Fruit fly (Drosophila melanogaster): ENCODE measurements around the gene CG32318.

DNA sequence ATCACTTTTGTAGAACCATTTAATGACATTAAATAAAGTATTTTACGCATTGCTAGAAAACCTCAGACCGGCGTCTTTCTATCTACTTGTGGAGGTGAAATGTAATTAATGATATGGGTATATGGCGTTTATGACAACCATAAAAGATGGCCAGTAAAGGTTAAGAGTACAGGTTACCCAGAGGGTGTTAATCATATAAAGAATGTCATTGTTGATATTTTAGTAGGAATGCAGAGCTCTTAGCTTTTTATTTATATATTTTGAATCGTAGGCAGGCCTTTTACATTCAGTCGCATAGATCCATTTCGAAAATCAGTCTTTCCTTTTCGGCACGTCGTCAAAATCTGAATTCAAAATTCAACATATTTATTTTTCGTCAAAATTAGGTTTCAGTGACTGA, 3.7 kb upstream of the CG32318 start, which contains the start of gene Bfc:
- no peak for TF ChIP-seq CG15710 (tag; optimal IDR thresholded peaks at IDR 0.05)
- TF ChIP-seq CG13204 (GFP tag; optimal IDR thresholded peaks at IDR 0.05), result no peak
- TF ChIP-seq EcR (GFP tag; optimal IDR thresholded peaks at IDR 0.05), result no peak
- TF ChIP-seq gl (tag; optimal IDR thresholded peaks at IDR 0.05), result no peak
- no peak for TF ChIP-seq Pif1B (GFP tag; optimal IDR thresholded peaks at IDR 0.05)
- no peak for TF ChIP-seq CG4496 (GFP tag; IDR thresholded peaks at IDR 0.05)
- TF ChIP-seq rn (GFP tag; IDR thresholded peaks at IDR 0.05), result no peak
- TF ChIP-seq CG32121 (GFP tag; IDR thresholded peaks at IDR 0.05), result no peak
- no peak for TF ChIP-seq CG9948 (tag; optimal IDR thresholded peaks at IDR 0.05)
